Fruit fly (Drosophila melanogaster) whole organism, embryonic: ENCODE data around the gene Eip93F.

ENCODE experiments used
- CG18262 ChIP-seq: fragments of 200-800 bp; optimal IDR thresholded peaks from 3 replicates; lab custom pipeline; 2019; ENCODE audit warnings: missing biosample characterization, mild to moderate bottlenecking, missing genetic modification characterization, moderate library complexity
- CG18599 ChIP-seq: fragments of 200-800 bp; sonication (Bioruptor generic); optimal IDR thresholded peaks from 3 replicates; lab custom pipeline; 2017; ENCODE audit warnings: missing biosample characterization, missing genetic modification characterization, mild to moderate bottlenecking, moderate library complexity, missing genetic modification reagents
- CG3065 ChIP-seq: fragments of 200-800 bp; sonication (Bioruptor generic); optimal IDR thresholded peaks from 2 replicates; lab custom pipeline; 2016; ENCODE audit warnings: missing biosample characterization, missing genetic modification characterization
- CG4328 ChIP-seq: fragments of 200-800 bp; sonication (Bioruptor generic); optimal IDR thresholded peaks from 3 replicates; lab custom pipeline; 2017; ENCODE audit warnings: missing biosample characterization, missing genetic modification reagents, missing genetic modification characterization
- Doc2 ChIP-seq: fragments of 200-800 bp; sonication (Bioruptor generic); IDR thresholded peaks from 2 replicates; pipeline ENCODE4 v1.3.6; 2022; ENCODE audit warnings: missing biosample characterization, missing genetic modification characterization
- knrl ChIP-seq: fragments of 200-800 bp; sonication (Bioruptor generic); IDR thresholded peaks from 3 replicates; pipeline ENCODE4 v1.3.6; 2022; ENCODE audit warnings: missing biosample characterization, missing genetic modification characterization; ENCODE audit not compliant: partially characterized antibody
- tin ChIP-seq: fragments of 200-800 bp; sonication (Bioruptor generic); optimal IDR thresholded peaks from 3 replicates; lab custom pipeline; 2016; ENCODE audit warnings: missing biosample characterization, missing genetic modification characterization

- TF ChIP-seq CG4328 (GFP tag; lab: Kevin White, UChicago) (no peak), CG3065 (GFP tag; lab: Kevin White, UChicago) (no peak), Doc2 (no peak), knrl (GFP tag; lab: Robert Waterston, UW) (no peak), tin (GFP tag; lab: Kevin White, UChicago) (no peak), CG18262 (tag; lab: Kevin White, UChicago) (no peak), CG18599 (GFP tag; lab: Kevin White, UChicago) (no peak)
Observed at dm6 chr3R:22052235-22052634, 103.3 kb downstream of the Eip93F start.
